Worm (Caenorhabditis elegans): ENCODE data around the gene F15E6.3.

ce11 chrIV:4294552-4294951 lies at the start of gene F15E6.3:
- TF ChIP-seq pqm-1 (tag; optimal IDR thresholded peaks at IDR 0.05) (no peak), hlh-30 (tag; optimal IDR thresholded peaks at IDR 0.05; ENCODE audit: insufficient read depth) (no peak), elt-2 (tag; optimal IDR thresholded peaks at IDR 0.05) (no peak), sox-2 (GFP tag; IDR thresholded peaks at IDR 0.05) (no peak)
